Fruit fly (Drosophila melanogaster) whole organism, embryonic: ENCODE results near the gene Cyp4d20.
A peak's percentile ranks its signal among the peaks of the same experiment; 100 is the strongest.

Experiments used
- ATbp ChIP-seq: fragments of 200-800 bp; sonication (Bioruptor generic); optimal IDR thresholded peaks from 2 replicates; lab custom pipeline; 2017; ENCODE audit warnings: missing biosample characterization, mild to moderate bottlenecking, missing genetic modification characterization, missing genetic modification reagents
- Bdp1 ChIP-seq: fragments of 200-800 bp; sonication (Bioruptor generic); optimal IDR thresholded peaks from 3 replicates; lab custom pipeline; 2016; ENCODE audit warnings: missing biosample characterization, missing genetic modification characterization
- Bteb2 ChIP-seq: fragments of 200-800 bp; sonication (Bioruptor generic); optimal IDR thresholded peaks from 2 replicates; lab custom pipeline; 2016; ENCODE audit warnings: missing biosample characterization, missing genetic modification characterization
- CG11093 ChIP-seq: fragments of 200-800 bp; sonication (Bioruptor generic); IDR thresholded peaks from 3 replicates; pipeline ENCODE4 v1.3.6; 2022; ENCODE audit warnings: missing biosample characterization, missing genetic modification characterization
- CG11398 ChIP-seq: fragments of 200-800 bp; sonication (Bioruptor generic); optimal IDR thresholded peaks from 2 replicates; lab custom pipeline; 2016; ENCODE audit warnings: missing biosample characterization, missing genetic modification characterization
- CG12236 ChIP-seq: fragments of 200-800 bp; sonication (Bioruptor generic); optimal IDR thresholded peaks from 2 replicates; lab custom pipeline; 2016; ENCODE audit warnings: missing biosample characterization, missing genetic modification characterization
- CG1233 ChIP-seq: fragments of 200-800 bp; sonication (Bioruptor generic); optimal IDR thresholded peaks from 4 replicates; lab custom pipeline; 2018; ENCODE audit warnings: missing biosample characterization, mild to moderate bottlenecking, missing genetic modification characterization
- CG13775 ChIP-seq: fragments of 200-800 bp; sonication (Bioruptor generic); optimal IDR thresholded peaks from 3 replicates; lab custom pipeline; 2017; ENCODE audit warnings: missing biosample characterization, mild to moderate bottlenecking, missing genetic modification characterization
- CG14050 ChIP-seq: fragments of 200-800 bp; sonication (Bioruptor generic); IDR thresholded peaks from 3 replicates; pipeline ENCODE4 v1.3.6; 2022; ENCODE audit warnings: missing biosample characterization, missing genetic modification characterization
- CG15269 ChIP-seq: fragments of 200-800 bp; sonication (Bioruptor generic); optimal IDR thresholded peaks from 2 replicates; lab custom pipeline; 2018; ENCODE audit warnings: missing biosample characterization, mild to moderate bottlenecking, missing genetic modification characterization, moderate library complexity
- CG17912 ChIP-seq: fragments of 200-800 bp; sonication (Bioruptor generic); optimal IDR thresholded peaks from 2 replicates; lab custom pipeline; 2018; ENCODE audit warnings: missing biosample characterization, mild to moderate bottlenecking, missing genetic modification characterization
- CG3163 ChIP-seq: fragments of 200-800 bp; sonication (Bioruptor generic); optimal IDR thresholded peaks from 3 replicates; lab custom pipeline; 2016; ENCODE audit warnings: missing biosample characterization, missing genetic modification characterization
- CG32532 ChIP-seq: fragments of 200-800 bp; sonication (Bioruptor generic); IDR thresholded peaks from 2 replicates; pipeline ENCODE4 v1.3.6; 2022; ENCODE audit warnings: missing biosample characterization, missing genetic modification characterization
- CG42726 ChIP-seq: fragments of 200-800 bp; sonication (Bioruptor generic); IDR thresholded peaks from 2 replicates; pipeline ENCODE4 v1.3.6; 2022; ENCODE audit warnings: missing biosample characterization, missing genetic modification characterization; ENCODE audit not compliant: partially characterized antibody
- CG43689 ChIP-seq: fragments of 200-800 bp; sonication (Bioruptor generic); IDR thresholded peaks from 2 replicates; pipeline ENCODE4 v1.3.6; 2022; ENCODE audit warnings: missing biosample characterization, missing genetic modification characterization
- CG4707 ChIP-seq: fragments of 200-800 bp; sonication (Bioruptor generic); optimal IDR thresholded peaks from 2 replicates; lab custom pipeline; 2018; ENCODE audit warnings: missing biosample characterization, mild to moderate bottlenecking, missing genetic modification characterization, moderate library complexity
- CG5180 ChIP-seq: fragments of 200-800 bp; sonication (Bioruptor generic); optimal IDR thresholded peaks from 3 replicates; lab custom pipeline; 2017; ENCODE audit warnings: missing biosample characterization, missing genetic modification characterization, mild to moderate bottlenecking, moderate library complexity, missing genetic modification reagents
- CG6854 ChIP-seq: fragments of 200-800 bp; sonication (Bioruptor generic); optimal IDR thresholded peaks from 3 replicates; lab custom pipeline; 2017; ENCODE audit warnings: missing biosample characterization, mild to moderate bottlenecking, missing genetic modification characterization
- CG7357 ChIP-seq: fragments of 200-800 bp; sonication (Bioruptor generic); IDR thresholded peaks from 3 replicates; pipeline ENCODE4 v1.3.6; 2022; ENCODE audit warnings: missing biosample characterization, missing genetic modification characterization
- CG7987 ChIP-seq: fragments of 200-800 bp; sonication (Bioruptor generic); optimal IDR thresholded peaks from 2 replicates; lab custom pipeline; 2018; ENCODE audit warnings: missing biosample characterization, mild to moderate bottlenecking, missing genetic modification characterization, moderate library complexity
- CG9437 ChIP-seq: fragments of 200-800 bp; sonication (Bioruptor generic); optimal IDR thresholded peaks from 2 replicates; lab custom pipeline; 2018; ENCODE audit warnings: missing biosample characterization, mild to moderate bottlenecking, missing genetic modification characterization
- D19A ChIP-seq: fragments of 200-800 bp; optimal IDR thresholded peaks from 3 replicates; lab custom pipeline; 2019; ENCODE audit warnings: missing biosample characterization, mild to moderate bottlenecking, missing genetic modification characterization, moderate library complexity
- D19B ChIP-seq: fragments of 200-800 bp; sonication (Bioruptor generic); optimal IDR thresholded peaks from 2 replicates; lab custom pipeline; 2017; ENCODE audit warnings: missing biosample characterization, mild to moderate bottlenecking, missing genetic modification characterization
- ERR ChIP-seq: fragments of 200-800 bp; sonication (Bioruptor generic); optimal IDR thresholded peaks from 2 replicates; lab custom pipeline; 2016; ENCODE audit warnings: missing biosample characterization, missing genetic modification characterization
- HLH54F ChIP-seq: fragments of 200-800 bp; sonication (Bioruptor generic); optimal IDR thresholded peaks from 3 replicates; lab custom pipeline; 2016; ENCODE audit warnings: missing biosample characterization, missing genetic modification characterization
- NC2α ChIP-seq: fragments of 200-800 bp; sonication (Bioruptor generic); optimal IDR thresholded peaks from 2 replicates; lab custom pipeline; 2016; ENCODE audit warnings: missing biosample characterization, missing genetic modification characterization
- NC2β ChIP-seq: fragments of 200-800 bp; sonication (Bioruptor generic); optimal IDR thresholded peaks from 2 replicates; lab custom pipeline; 2016; ENCODE audit warnings: missing biosample characterization, missing genetic modification characterization
- Neu2 ChIP-seq: fragments of 200-800 bp; sonication (Bioruptor generic); optimal IDR thresholded peaks from 3 replicates; lab custom pipeline; 2016; ENCODE audit warnings: missing biosample characterization, missing genetic modification characterization, borderline replicate concordance
- Oli ChIP-seq: fragments of 200-800 bp; sonication (Bioruptor generic); optimal IDR thresholded peaks from 2 replicates; lab custom pipeline; 2018; ENCODE audit warnings: missing biosample characterization, mild to moderate bottlenecking, missing genetic modification characterization, moderate library complexity
- Optix ChIP-seq: fragments of 200-800 bp; sonication (Bioruptor generic); IDR thresholded peaks from 3 replicates; pipeline ENCODE4 v1.3.6; 2022; ENCODE audit warnings: missing biosample characterization, missing genetic modification characterization
- Six4 ChIP-seq: fragments of 200-800 bp; sonication (Bioruptor generic); optimal IDR thresholded peaks from 2 replicates; lab custom pipeline; 2016; ENCODE audit warnings: missing biosample characterization, missing genetic modification characterization
- Stat92E ChIP-seq, 3 experiments: fragments of >200 bp in 2 of 3; fragments of 200-800 bp in 1 of 3; sonication (Bioruptor generic) in 1 of 3; optimal IDR thresholded peaks; 2 replicates each; lab custom pipeline; 2017 to 2019; ENCODE audit warnings: missing biosample characterization in 3 of 3, missing genetic modification characterization in 3 of 3, mild to moderate bottlenecking in 1 of 3, moderate library complexity in 1 of 3
- ap ChIP-seq: fragments of 200-800 bp; sonication (Bioruptor generic); IDR thresholded peaks from 2 replicates; pipeline ENCODE4 v1.3.6; 2022; ENCODE audit warnings: missing biosample characterization, missing genetic modification characterization
- ato ChIP-seq: fragments of 200-800 bp; sonication (Bioruptor generic); IDR thresholded peaks from 2 replicates; pipeline ENCODE4 v1.3.6; 2022; ENCODE audit warnings: missing biosample characterization, missing genetic modification characterization; ENCODE audit not compliant: partially characterized antibody
- br ChIP-seq: fragments of >200 bp; optimal IDR thresholded peaks from 2 replicates; lab custom pipeline; 2017
- bsh ChIP-seq, 2 experiments: fragments of 200-800 bp; sonication (Bioruptor generic); optimal IDR thresholded peaks; 2 replicates each; lab custom pipeline; 2017 to 2018; ENCODE audit warnings: mild to moderate bottlenecking in 2 of 2, missing biosample characterization in 2 of 2, missing genetic modification characterization in 2 of 2, moderate library complexity in 1 of 2
- crol ChIP-seq: fragments of 200-800 bp; sonication (Bioruptor generic); IDR thresholded peaks from 2 replicates; pipeline ENCODE4 v1.3.6; 2022; ENCODE audit warnings: missing biosample characterization, missing genetic modification characterization
- exex ChIP-seq: fragments of 200-800 bp; sonication (Bioruptor generic); optimal IDR thresholded peaks from 4 replicates; lab custom pipeline; 2018; ENCODE audit warnings: missing biosample characterization, mild to moderate bottlenecking, missing genetic modification characterization, moderate library complexity
- ind ChIP-seq: fragments of 200-800 bp; sonication (Bioruptor generic); optimal IDR thresholded peaks from 3 replicates; lab custom pipeline; 2016; ENCODE audit warnings: missing biosample characterization, missing genetic modification characterization
- jigr1 ChIP-seq: fragments of 200-800 bp; sonication (Bioruptor generic); IDR thresholded peaks from 3 replicates; pipeline ENCODE4 v1.3.6; 2022; ENCODE audit warnings: missing biosample characterization, missing genetic modification characterization
- ken ChIP-seq: fragments of 200-800 bp; sonication (Bioruptor generic); IDR thresholded peaks from 3 replicates; pipeline ENCODE4 v1.3.6; 2022; ENCODE audit warnings: missing biosample characterization, missing genetic modification characterization
- lilli ChIP-seq: fragments of 200-800 bp; sonication (Bioruptor generic); optimal IDR thresholded peaks from 3 replicates; lab custom pipeline; 2016; ENCODE audit warnings: missing biosample characterization, missing genetic modification characterization
- lmd ChIP-seq: fragments of 200-800 bp; sonication (Bioruptor generic); IDR thresholded peaks from 2 replicates; pipeline ENCODE4 v1.3.6; 2022; ENCODE audit warnings: missing biosample characterization, missing genetic modification characterization
- luna ChIP-seq: fragments of 200-800 bp; sonication (Bioruptor generic); optimal IDR thresholded peaks from 2 replicates; lab custom pipeline; 2016; ENCODE audit warnings: missing biosample characterization, missing genetic modification characterization
- pho ChIP-seq: fragments of 200-800 bp; sonication (Bioruptor generic); optimal IDR thresholded peaks from 2 replicates; lab custom pipeline; 2016; ENCODE audit warnings: missing biosample characterization, missing genetic modification characterization
- schlank ChIP-seq: fragments of 200-800 bp; sonication (Bioruptor generic); optimal IDR thresholded peaks from 2 replicates; lab custom pipeline; 2018; ENCODE audit warnings: missing biosample characterization, mild to moderate bottlenecking, missing genetic modification characterization
- slou ChIP-seq: fragments of 200-800 bp; sonication (Bioruptor generic); optimal IDR thresholded peaks from 3 replicates; lab custom pipeline; 2016; ENCODE audit warnings: missing biosample characterization, missing genetic modification characterization
- slp2 ChIP-seq: fragments of 200-800 bp; sonication (Bioruptor generic); optimal IDR thresholded peaks from 2 replicates; lab custom pipeline; 2016; ENCODE audit warnings: missing biosample characterization, missing genetic modification characterization
- tna ChIP-seq: fragments of 200-800 bp; sonication (Bioruptor generic); IDR thresholded peaks from 2 replicates; pipeline ENCODE4 v1.3.6; 2022; ENCODE audit warnings: missing biosample characterization, missing genetic modification characterization; ENCODE audit not compliant: partially characterized antibody
- ttk ChIP-seq: fragments of 200-800 bp; sonication (Bioruptor generic); IDR thresholded peaks from 2 replicates; pipeline ENCODE4 v2.1.2; 2022; ENCODE audit warnings: missing biosample characterization, missing genetic modification characterization
- zf30C ChIP-seq: fragments of 200-800 bp; sonication (Bioruptor generic); optimal IDR thresholded peaks from 3 replicates; lab custom pipeline; 2018; ENCODE audit warnings: missing biosample characterization, mild to moderate bottlenecking, missing genetic modification characterization

The Cyp4d20 gene

dm6 chr3L:2501764-2502163 is 23.5 kb upstream of the Cyp4d20 start (continued):
- TF ChIP-seq bsh (GFP tag; optimal IDR thresholded peaks at IDR 0.05; lab: Kevin White, UChicago), result peak in 1 of 2 experiments; percentile 35
- TF ChIP-seq Optix, result no peak
- TF ChIP-seq CG32532 (GFP tag; lab: Robert Waterston, UW), result peak; percentile 92
- TF ChIP-seq D19A (tag; lab: Kevin White, UChicago), result peak; percentile 1
- TF ChIP-seq ap (GFP tag; lab: Robert Waterston, UW), result no peak
- TF ChIP-seq CG17912 (GFP tag; lab: Kevin White, UChicago), result no peak
- no peak; the same call in 1 of the 2 replicates for TF ChIP-seq CG43689
- TF ChIP-seq Bteb2, result peak; percentile 72
- TF ChIP-seq HLH54F (GFP tag; lab: Kevin White, UChicago), result peak; percentile 46
- peak; percentile 21 for TF ChIP-seq Bdp1
- TF ChIP-seq ERR (GFP tag; lab: Kevin White, UChicago), result peak; percentile 16
- TF ChIP-seq Neu2, result no peak
- no peak for TF ChIP-seq tna (GFP tag; lab: Robert Waterston, UW)
- TF ChIP-seq jigr1, result no peak
- TF ChIP-seq CG42726 (GFP tag; lab: Robert Waterston, UW), result no peak
- TF ChIP-seq exex (tag; lab: Kevin White, UChicago), result peak; percentile 95
- TF ChIP-seq br (lab: Kevin White, UChicago), result no peak
- 0 out of 3 replicates have a peak, but pooled peaks have one; percentile 31 for TF ChIP-seq CG14050 (GFP tag; lab: Robert Waterston, UW)
- TF ChIP-seq ato (GFP tag; lab: Robert Waterston, UW), result no peak
- no peak for TF ChIP-seq luna
- peak; percentile 79 for TF ChIP-seq lmd (GFP tag; lab: Robert Waterston, UW)
- TF ChIP-seq CG11093 (GFP tag; lab: Robert Waterston, UW), result 0 out of 3 replicates have a peak, but pooled peaks have one; percentile 41
- TF ChIP-seq slou (GFP tag; lab: Kevin White, UChicago), result peak; percentile 5
- TF ChIP-seq Oli, result peak; percentile 47
- TF ChIP-seq pho (GFP tag; lab: Kevin White, UChicago), result peak; percentile 68
- TF ChIP-seq NC2α, result no peak
- no peak for TF ChIP-seq CG9437 (GFP tag; lab: Kevin White, UChicago)
- peak; percentile 70 for TF ChIP-seq D19B (GFP tag; lab: Kevin White, UChicago)
- TF ChIP-seq lilli (GFP tag; lab: Kevin White, UChicago), result peak; percentile 88
- no peak for TF ChIP-seq CG12236 (GFP tag; lab: Kevin White, UChicago)
- TF ChIP-seq CG11398 (GFP tag; lab: Kevin White, UChicago), result no peak
- peak; percentile 61; the same call in 2 of the 3 replicates for TF ChIP-seq CG7357
- no peak for TF ChIP-seq Six4 (GFP tag; lab: Kevin White, UChicago)
- peak; percentile 12 for TF ChIP-seq schlank (tag; lab: Kevin White, UChicago)
- peak; percentile 2 for TF ChIP-seq ATbp (GFP tag; lab: Kevin White, UChicago)
- no peak for TF ChIP-seq ken (GFP tag; lab: Robert Waterston, UW)
- TF ChIP-seq slp2, result no peak
- TF ChIP-seq CG4707, result no peak
- TF ChIP-seq CG15269, result peak; percentile 72
- TF ChIP-seq CG13775 (GFP tag; lab: Kevin White, UChicago), result peak; percentile 50
- TF ChIP-seq ind (GFP tag; lab: Kevin White, UChicago), result peak; percentile 59
- TF ChIP-seq CG6854, result peak; percentile 28
- TF ChIP-seq CG5180, result peak; percentile 9
- TF ChIP-seq NC2β (GFP tag; lab: Kevin White, UChicago), result no peak
- TF ChIP-seq CG7987 (GFP tag; lab: Kevin White, UChicago), result no peak
- TF ChIP-seq crol (GFP tag; lab: Robert Waterston, UW), result no peak
- TF ChIP-seq zf30C (GFP tag; lab: Kevin White, UChicago), result no peak
- TF ChIP-seq ttk (GFP tag; lab: Robert Waterston, UW), result peak; percentile 55
- TF ChIP-seq Stat92E (GFP tag; optimal IDR thresholded peaks at IDR 0.05; lab: Kevin White, UChicago), result no peak
- peak; percentile 42 for TF ChIP-seq CG1233 (GFP tag; lab: Kevin White, UChicago)
- TF ChIP-seq CG3163 (GFP tag; lab: Kevin White, UChicago), result no peak
